Fruit fly (Drosophila melanogaster): Measurements from ENCODE around the gene IntS4.

dm6 chrX:8561404-8562397, 3.1 kb upstream of the IntS4 start:
- TF ChIP-seq h (optimal IDR thresholded peaks at IDR 0.05) (no peak), psq (optimal IDR thresholded peaks at IDR 0.05) (no peak)
